Worm (Caenorhabditis elegans) whole organism, L1 larva: ENCODE results near the gene K10C8.4.

Experiments used
- fkh-10 ChIP-seq: sonication (generic microtip); optimal IDR thresholded peaks from 2 replicates; lab custom pipeline; 2017; ENCODE audit warnings: missing biosample characterization, missing genetic modification reagents, missing genetic modification characterization
- hlh-17 ChIP-seq: fragments of 200-800 bp; sonication (Bioruptor generic); optimal IDR thresholded peaks from 2 replicates; lab custom pipeline; 2018; ENCODE audit warnings: missing genetic modification characterization, mild to moderate bottlenecking, missing compliant biosample characterization, moderate library complexity, borderline replicate concordance
- lin-13 ChIP-seq: fragments of 150-350 bp; optimal IDR thresholded peaks from 2 replicates; lab custom pipeline; 2014; ENCODE audit warnings: missing biosample characterization, missing genetic modification reagents, missing genetic modification characterization
- lsy-2 ChIP-seq, 2 experiments: fragments of 150-350 bp; optimal IDR thresholded peaks; 2 replicates each; lab custom pipeline; 2014; ENCODE audit warnings: missing biosample characterization in 2 of 2, missing genetic modification characterization in 2 of 2
- snu-23 ChIP-seq: sonication (generic microtip); optimal IDR thresholded peaks from 2 replicates; lab custom pipeline; 2016; ENCODE audit warnings: missing genetic modification characterization, missing compliant biosample characterization
- ztf-11 ChIP-seq, 2 experiments: sonication (generic microtip); optimal IDR thresholded peaks; 2 replicates each; lab custom pipeline; 2016 to 2017; ENCODE audit warnings: missing genetic modification characterization in 2 of 2, missing biosample characterization in 1 of 2, missing compliant biosample characterization in 1 of 2

ce11 chrV:12667926-12668325 lies 28.1 kb upstream of the K10C8.4 start, which contains the start of gene W05B10.4:
- TF ChIP-seq fkh-10 (GFP tag; lab: Kevin White, UChicago) (no peak), lin-13 (GFP tag; lab: Kevin White, UChicago) (no peak), ztf-11 (tag; optimal IDR thresholded peaks at IDR 0.05; lab: Kevin White, UChicago) (no peak), hlh-17 (GFP tag; lab: Kevin White, UChicago) (no peak), lsy-2 (tag; optimal IDR thresholded peaks at IDR 0.05; lab: Kevin White, UChicago) (no peak), snu-23 (no peak)
